Fruit fly (Drosophila melanogaster): ENCODE results near the gene CG13405.

CG13405 gene

DNA sequence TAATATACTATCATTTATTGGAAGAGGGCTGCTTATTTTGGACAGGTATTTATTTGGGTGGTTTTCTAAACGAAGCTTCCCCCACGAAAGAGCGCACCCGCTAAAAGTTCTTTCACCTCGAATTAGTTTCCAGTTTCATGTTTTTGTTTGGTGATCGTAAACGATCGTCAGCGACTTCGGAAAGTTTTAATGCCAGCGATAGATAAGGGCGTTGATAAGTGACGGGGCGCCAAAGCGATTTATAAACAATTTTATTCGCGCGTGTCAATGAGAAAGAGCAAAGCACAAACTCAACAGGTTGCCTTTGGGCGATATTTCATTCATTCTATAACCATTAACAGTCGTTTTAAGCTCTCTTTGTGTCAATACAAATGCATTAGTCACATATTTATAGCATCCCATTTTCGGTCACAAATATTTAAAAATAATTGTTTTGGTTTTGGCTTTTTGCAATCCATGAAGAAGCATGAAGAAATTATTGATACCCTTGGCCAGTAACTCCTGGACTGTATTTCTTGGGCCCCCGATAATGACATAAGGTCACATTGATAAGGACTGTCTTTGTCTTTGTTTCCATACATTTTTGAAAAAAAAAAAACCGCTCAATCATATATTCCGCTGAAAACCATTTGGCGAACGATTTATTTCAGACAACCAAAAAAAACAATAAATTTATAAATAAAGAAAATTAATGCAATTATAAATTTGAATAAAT lies 20.4 kb upstream of the CG13405 start:
- TF ChIP-seq fd96Ca (GFP tag; IDR thresholded peaks at IDR 0.05), result no peak
- TF ChIP-seq EcR (GFP tag; optimal IDR thresholded peaks at IDR 0.05), result no peak
- no peak for TF ChIP-seq CG8301 (tag; optimal IDR thresholded peaks at IDR 0.05)
- no peak for TF ChIP-seq Pif1B (GFP tag; optimal IDR thresholded peaks at IDR 0.05)
- TF ChIP-seq rn (GFP tag; IDR thresholded peaks at IDR 0.05), result no peak
- no peak for TF ChIP-seq CG14655 (GFP tag; optimal IDR thresholded peaks at IDR 0.05)
- TF ChIP-seq CG17806 (tag; optimal IDR thresholded peaks at IDR 0.05), result no peak
- no peak for TF ChIP-seq CG8159 (tag; optimal IDR thresholded peaks at IDR 0.05)
- TF ChIP-seq Snoo (tag; optimal IDR thresholded peaks at IDR 0.05), result no peak
- no peak for TF ChIP-seq CG13204 (GFP tag; optimal IDR thresholded peaks at IDR 0.05)
- no peak for TF ChIP-seq CG10348 (GFP tag; IDR thresholded peaks at IDR 0.05)
- no peak for TF ChIP-seq CG4496 (GFP tag; IDR thresholded peaks at IDR 0.05)

DNA sequence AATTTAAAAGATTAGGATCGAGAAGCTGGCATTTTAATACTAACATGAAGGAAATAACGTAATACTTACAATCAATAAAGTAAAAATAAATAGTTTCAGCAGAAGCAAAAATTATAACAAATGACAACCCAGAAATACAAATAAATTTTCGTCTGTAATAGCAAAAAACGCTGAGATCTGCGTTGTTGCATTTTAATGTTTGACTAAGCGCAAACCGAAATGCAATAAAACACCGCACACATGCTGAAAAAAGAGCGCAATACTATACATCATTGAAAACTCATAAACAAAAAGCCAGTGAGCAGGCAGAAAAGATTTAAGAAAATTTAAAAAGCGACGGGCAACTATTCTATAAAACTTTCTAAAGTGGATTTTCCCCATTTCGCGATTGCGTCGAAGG lies 19.7 kb upstream of the CG13405 start:
- TF ChIP-seq EcR (GFP tag; optimal IDR thresholded peaks at IDR 0.05) (no peak), CG17806 (tag; optimal IDR thresholded peaks at IDR 0.05) (no peak), Pif1A (GFP tag; optimal IDR thresholded peaks at IDR 0.05) (no peak), CG10348 (GFP tag; IDR thresholded peaks at IDR 0.05) (no peak), CG4496 (GFP tag; IDR thresholded peaks at IDR 0.05) (no peak), CG8159 (tag; optimal IDR thresholded peaks at IDR 0.05) (no peak), CG13204 (GFP tag; optimal IDR thresholded peaks at IDR 0.05) (no peak), CG8301 (tag; optimal IDR thresholded peaks at IDR 0.05) (no peak), CG9948 (tag; optimal IDR thresholded peaks at IDR 0.05) (no peak), Ets98B (GFP tag; IDR thresholded peaks at IDR 0.05) (no peak), D1 (tag; optimal IDR thresholded peaks at IDR 0.05) (no peak), CG32121 (GFP tag; IDR thresholded peaks at IDR 0.05) (no peak), rn (GFP tag; IDR thresholded peaks at IDR 0.05) (no peak), Snoo (tag; optimal IDR thresholded peaks at IDR 0.05) (no peak), CG15710 (tag; optimal IDR thresholded peaks at IDR 0.05) (no peak), CG34367 (tag; optimal IDR thresholded peaks at IDR 0.05) (no peak), CG14655 (GFP tag; optimal IDR thresholded peaks at IDR 0.05) (no peak)

- TF ChIP-seq CG9948 (tag; optimal IDR thresholded peaks at IDR 0.05) (peak; percentile 53), CG4496 (GFP tag; IDR thresholded peaks at IDR 0.05) (peak; percentile 81), Pif1A (GFP tag; optimal IDR thresholded peaks at IDR 0.05) (peak; percentile 63), CG8159 (tag; optimal IDR thresholded peaks at IDR 0.05) (peak; percentile 57), Pif1B (GFP tag; optimal IDR thresholded peaks at IDR 0.05) (peak; percentile 43), Ets98B (GFP tag; IDR thresholded peaks at IDR 0.05) (no peak), EcR (GFP tag; optimal IDR thresholded peaks at IDR 0.05) (no peak), D1 (tag; optimal IDR thresholded peaks at IDR 0.05) (no peak), CG10348 (GFP tag; IDR thresholded peaks at IDR 0.05) (no peak), CG8301 (tag; optimal IDR thresholded peaks at IDR 0.05) (peak; percentile 53), CG15710 (tag; optimal IDR thresholded peaks at IDR 0.05) (peak; percentile 52), CG17806 (tag; optimal IDR thresholded peaks at IDR 0.05) (peak; percentile 62), CG13204 (GFP tag; optimal IDR thresholded peaks at IDR 0.05) (no peak), rn (GFP tag; IDR thresholded peaks at IDR 0.05) (no peak), fd96Ca (GFP tag; IDR thresholded peaks at IDR 0.05) (no peak), Snoo (tag; optimal IDR thresholded peaks at IDR 0.05) (no peak), CG32121 (GFP tag; IDR thresholded peaks at IDR 0.05) (peak; percentile 74), CG34367 (tag; optimal IDR thresholded peaks at IDR 0.05) (peak; percentile 41), gl (tag; optimal IDR thresholded peaks at IDR 0.05) (no peak), CG14655 (GFP tag; optimal IDR thresholded peaks at IDR 0.05) (peak; percentile 52), CG12605 (GFP tag; IDR thresholded peaks at IDR 0.05) (no peak)
Observed at dm6 chr3L:94062-94461, 18.9 kb upstream of the CG13405 start.

dm6 chr3L:93562-93961 lies 18.4 kb upstream of the CG13405 start:
- TF ChIP-seq EcR (GFP tag; optimal IDR thresholded peaks at IDR 0.05) (no peak), CG15710 (tag; optimal IDR thresholded peaks at IDR 0.05) (no peak), CG34367 (tag; optimal IDR thresholded peaks at IDR 0.05) (no peak), Pif1A (GFP tag; optimal IDR thresholded peaks at IDR 0.05) (no peak), CG8301 (tag; optimal IDR thresholded peaks at IDR 0.05) (no peak), Snoo (tag; optimal IDR thresholded peaks at IDR 0.05) (no peak), Ets98B (GFP tag; IDR thresholded peaks at IDR 0.05) (no peak), CG4496 (GFP tag; IDR thresholded peaks at IDR 0.05) (no peak), CG13204 (GFP tag; optimal IDR thresholded peaks at IDR 0.05) (no peak), D1 (tag; optimal IDR thresholded peaks at IDR 0.05) (no peak), fd96Ca (GFP tag; IDR thresholded peaks at IDR 0.05) (no peak), Pif1B (GFP tag; optimal IDR thresholded peaks at IDR 0.05) (no peak), CG14655 (GFP tag; optimal IDR thresholded peaks at IDR 0.05) (no peak), CG10348 (GFP tag; IDR thresholded peaks at IDR 0.05) (no peak), CG8159 (tag; optimal IDR thresholded peaks at IDR 0.05) (no peak), CG32121 (GFP tag; IDR thresholded peaks at IDR 0.05) (no peak), CG9948 (tag; optimal IDR thresholded peaks at IDR 0.05) (no peak), CG12605 (GFP tag; IDR thresholded peaks at IDR 0.05) (no peak)

- TF ChIP-seq CG9948 (tag; optimal IDR thresholded peaks at IDR 0.05), result no peak
- TF ChIP-seq CG17806 (tag; optimal IDR thresholded peaks at IDR 0.05), result no peak
- TF ChIP-seq CG14655 (GFP tag; optimal IDR thresholded peaks at IDR 0.05), result no peak
- TF ChIP-seq EcR (GFP tag; optimal IDR thresholded peaks at IDR 0.05), result no peak
- no peak for TF ChIP-seq CG8301 (tag; optimal IDR thresholded peaks at IDR 0.05)
- TF ChIP-seq Pif1A (GFP tag; optimal IDR thresholded peaks at IDR 0.05), result no peak
Observed at dm6 chr3L:91933-92332, 16.8 kb upstream of the CG13405 start.

DNA sequence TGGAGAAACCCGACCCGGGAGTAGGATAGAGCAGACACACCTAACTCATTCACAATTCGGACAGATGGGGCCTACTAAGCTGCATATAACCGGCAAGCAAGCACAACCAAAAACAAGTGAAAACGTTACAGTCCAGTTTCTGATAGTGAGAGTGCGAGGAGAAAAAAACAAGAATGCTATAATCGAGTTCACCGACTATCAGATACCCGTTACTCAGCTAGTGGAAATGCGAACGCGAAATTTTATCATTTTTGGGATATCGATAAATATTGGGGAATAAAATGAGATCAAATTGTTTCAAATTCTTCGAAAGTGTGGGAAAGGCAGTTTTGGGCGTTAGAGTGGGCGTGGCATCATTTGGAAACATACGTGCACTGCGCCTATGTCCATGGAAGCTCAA lies 15.8 kb upstream of the CG13405 start:
- no peak for TF ChIP-seq Snoo (tag; optimal IDR thresholded peaks at IDR 0.05)
- peak; percentile 26 for TF ChIP-seq CG8301 (tag; optimal IDR thresholded peaks at IDR 0.05)
